Fruit fly (Drosophila melanogaster) whole organism, embryonic: ENCODE data around the gene CG43998.

Source experiments
- B-H2 ChIP-seq: fragments of 200-800 bp; sonication (Bioruptor generic); optimal IDR thresholded peaks from 2 replicates; lab custom pipeline; 2018; ENCODE audit warnings: missing biosample characterization, mild to moderate bottlenecking, missing genetic modification characterization
- CG10366 ChIP-seq: fragments of 200-800 bp; sonication (Bioruptor generic); IDR thresholded peaks from 2 replicates; pipeline ENCODE4 v1.3.6; 2022; ENCODE audit warnings: missing biosample characterization, missing genetic modification characterization
- CG11560 ChIP-seq: fragments of 200-800 bp; sonication (Bioruptor generic); IDR thresholded peaks from 3 replicates; pipeline ENCODE4 v1.3.6; 2022; ENCODE audit warnings: missing biosample characterization, missing genetic modification characterization
- CG16813 ChIP-seq: fragments of 200-800 bp; sonication (Bioruptor generic); IDR thresholded peaks from 3 replicates; pipeline ENCODE4 v1.3.6; 2022; ENCODE audit warnings: missing biosample characterization, missing genetic modification characterization; ENCODE audit not compliant: partially characterized antibody
- CG31224 ChIP-seq: fragments of 200-800 bp; sonication (Bioruptor generic); IDR thresholded peaks from 2 replicates; pipeline ENCODE4 v1.3.6; 2022; ENCODE audit warnings: missing biosample characterization, missing genetic modification characterization
- CG32772 ChIP-seq: fragments of 200-800 bp; sonication (Bioruptor generic); IDR thresholded peaks from 2 replicates; pipeline ENCODE4 v1.3.6; 2022; ENCODE audit warnings: missing biosample characterization, missing genetic modification characterization
- CG42726 ChIP-seq: fragments of 200-800 bp; sonication (Bioruptor generic); IDR thresholded peaks from 2 replicates; pipeline ENCODE4 v1.3.6; 2022; ENCODE audit warnings: missing biosample characterization, missing genetic modification characterization; ENCODE audit not compliant: partially characterized antibody
- CG4707 ChIP-seq: fragments of 200-800 bp; sonication (Bioruptor generic); optimal IDR thresholded peaks from 2 replicates; lab custom pipeline; 2018; ENCODE audit warnings: missing biosample characterization, mild to moderate bottlenecking, missing genetic modification characterization, moderate library complexity
- CG4854 ChIP-seq: fragments of 200-800 bp; sonication (Bioruptor generic); optimal IDR thresholded peaks from 2 replicates; lab custom pipeline; 2016; ENCODE audit warnings: missing biosample characterization, missing genetic modification characterization, inconsistent platforms
- CG6175 ChIP-seq: fragments of 200-800 bp; sonication (Bioruptor generic); IDR thresholded peaks from 3 replicates; pipeline ENCODE4 v1.3.6; 2022; ENCODE audit warnings: missing biosample characterization, missing genetic modification characterization
- CG6272 ChIP-seq: fragments of 200-800 bp; sonication (Bioruptor generic); IDR thresholded peaks from 2 replicates; pipeline ENCODE4 v1.3.6; 2022; ENCODE audit warnings: missing biosample characterization, missing genetic modification characterization
- CG6683 ChIP-seq: fragments of 200-800 bp; sonication (Bioruptor generic); optimal IDR thresholded peaks from 2 replicates; lab custom pipeline; 2017; ENCODE audit warnings: missing biosample characterization, mild to moderate bottlenecking, missing genetic modification characterization, missing genetic modification reagents
- CG7928 ChIP-seq: fragments of 200-800 bp; sonication (Bioruptor generic); optimal IDR thresholded peaks from 2 replicates; lab custom pipeline; 2017; ENCODE audit warnings: missing biosample characterization, mild to moderate bottlenecking, missing genetic modification characterization
- CG7987 ChIP-seq: fragments of 200-800 bp; sonication (Bioruptor generic); optimal IDR thresholded peaks from 2 replicates; lab custom pipeline; 2018; ENCODE audit warnings: missing biosample characterization, mild to moderate bottlenecking, missing genetic modification characterization, moderate library complexity
- CG9437 ChIP-seq: fragments of 200-800 bp; sonication (Bioruptor generic); optimal IDR thresholded peaks from 2 replicates; lab custom pipeline; 2018; ENCODE audit warnings: missing biosample characterization, mild to moderate bottlenecking, missing genetic modification characterization
- CrebB ChIP-seq: fragments of 200-800 bp; sonication (Bioruptor generic); optimal IDR thresholded peaks from 3 replicates; lab custom pipeline; 2018; ENCODE audit warnings: missing biosample characterization, mild to moderate bottlenecking, missing genetic modification characterization
- Dad ChIP-seq: fragments of 200-800 bp; sonication (Bioruptor generic); optimal IDR thresholded peaks from 3 replicates; lab custom pipeline; 2016; ENCODE audit warnings: missing biosample characterization, missing genetic modification characterization
- Dp ChIP-seq: fragments of 200-800 bp; sonication (Bioruptor generic); optimal IDR thresholded peaks from 2 replicates; lab custom pipeline; 2018; ENCODE audit warnings: missing biosample characterization, mild to moderate bottlenecking, missing genetic modification characterization, moderate library complexity
- E2f1 ChIP-seq: fragments of 200-800 bp; sonication (Bioruptor generic); IDR thresholded peaks from 2 replicates; pipeline ENCODE4 v1.3.6; 2022; ENCODE audit warnings: missing biosample characterization, missing genetic modification characterization
- Ets65A ChIP-seq: fragments of 200-800 bp; sonication (Bioruptor generic); peaks from one replicate; lab custom pipeline; 2016; ENCODE audit warnings: missing biosample characterization, missing genetic modification characterization
- Gsc ChIP-seq: fragments of 200-800 bp; sonication (Bioruptor generic); IDR thresholded peaks from 2 replicates; pipeline ENCODE4 v1.3.6; 2022; ENCODE audit warnings: missing biosample characterization, missing genetic modification characterization
- HHEX ChIP-seq: fragments of 200-800 bp; sonication (Bioruptor generic); optimal IDR thresholded peaks from 3 replicates; lab custom pipeline; 2017; ENCODE audit warnings: missing biosample characterization, mild to moderate bottlenecking, missing genetic modification characterization, missing genetic modification reagents
- Med ChIP-seq: fragments of 200-800 bp; sonication (Bioruptor generic); peaks from one replicate; lab custom pipeline; 2016; ENCODE audit warnings: missing biosample characterization, missing genetic modification characterization, mild to moderate bottlenecking, inconsistent platforms, moderate library complexity
- NFAT ChIP-seq: fragments of 200-800 bp; sonication (Bioruptor generic); IDR thresholded peaks from 2 replicates; pipeline ENCODE4 v1.3.6; 2022; ENCODE audit warnings: missing biosample characterization, missing genetic modification characterization
- PHDP ChIP-seq: fragments of 200-800 bp; sonication (Bioruptor generic); optimal IDR thresholded peaks from 3 replicates; lab custom pipeline; 2018; ENCODE audit warnings: missing biosample characterization, mild to moderate bottlenecking, missing genetic modification characterization, moderate library complexity
- Sox102F ChIP-seq: fragments of 200-800 bp; sonication (Bioruptor generic); optimal IDR thresholded peaks from 2 replicates; lab custom pipeline; 2018; ENCODE audit warnings: missing biosample characterization, mild to moderate bottlenecking, missing genetic modification characterization, moderate library complexity
- TFAM ChIP-seq: fragments of 200-800 bp; sonication (Bioruptor generic); optimal IDR thresholded peaks from 2 replicates; lab custom pipeline; 2017; ENCODE audit warnings: missing biosample characterization, missing genetic modification characterization, inconsistent platforms
- amos ChIP-seq: fragments of 200-800 bp; sonication (Bioruptor generic); IDR thresholded peaks from 2 replicates; pipeline ENCODE4 v1.3.6; 2022; ENCODE audit warnings: missing biosample characterization, missing genetic modification characterization; ENCODE audit not compliant: partially characterized antibody
- ap ChIP-seq: fragments of 200-800 bp; sonication (Bioruptor generic); IDR thresholded peaks from 2 replicates; pipeline ENCODE4 v1.3.6; 2022; ENCODE audit warnings: missing biosample characterization, missing genetic modification characterization
- ash1 ChIP-seq: fragments of 200-800 bp; sonication (Bioruptor generic); optimal IDR thresholded peaks from 2 replicates; lab custom pipeline; 2018; ENCODE audit warnings: missing biosample characterization, mild to moderate bottlenecking, missing genetic modification characterization
- bcd ChIP-seq: fragments of 200-800 bp; sonication (Bioruptor generic); optimal IDR thresholded peaks from 2 replicates; lab custom pipeline; 2017; ENCODE audit warnings: missing biosample characterization, mild to moderate bottlenecking, missing genetic modification characterization
- cato ChIP-seq: fragments of 200-800 bp; sonication (Bioruptor generic); optimal IDR thresholded peaks from 2 replicates; lab custom pipeline; 2016; ENCODE audit warnings: missing biosample characterization, missing genetic modification characterization, borderline replicate concordance
- eve ChIP-seq, 2 experiments: fragments of >200 bp; optimal IDR thresholded peaks; 2 replicates each; lab custom pipeline; 2017; ENCODE audit warnings: missing biosample characterization in 2 of 2, missing genetic modification characterization in 2 of 2
- exex ChIP-seq: fragments of 200-800 bp; sonication (Bioruptor generic); optimal IDR thresholded peaks from 4 replicates; lab custom pipeline; 2018; ENCODE audit warnings: missing biosample characterization, mild to moderate bottlenecking, missing genetic modification characterization, moderate library complexity
- fd102C ChIP-seq: fragments of 200-800 bp; sonication (Bioruptor generic); optimal IDR thresholded peaks from 2 replicates; lab custom pipeline; 2018; ENCODE audit warnings: missing biosample characterization, mild to moderate bottlenecking, missing genetic modification characterization, moderate library complexity
- ken ChIP-seq: fragments of 200-800 bp; sonication (Bioruptor generic); IDR thresholded peaks from 3 replicates; pipeline ENCODE4 v1.3.6; 2022; ENCODE audit warnings: missing biosample characterization, missing genetic modification characterization
- klu ChIP-seq: fragments of 200-800 bp; sonication (Bioruptor generic); IDR thresholded peaks from 2 replicates; pipeline ENCODE4 v1.3.6; 2022; ENCODE audit warnings: missing biosample characterization, missing genetic modification characterization
- mirr ChIP-seq: fragments of 200-800 bp; sonication (Bioruptor generic); optimal IDR thresholded peaks from 3 replicates; lab custom pipeline; 2018; ENCODE audit warnings: missing biosample characterization, mild to moderate bottlenecking, missing genetic modification characterization
- pros ChIP-seq: fragments of 200-800 bp; sonication (Bioruptor generic); optimal IDR thresholded peaks from 3 replicates; lab custom pipeline; 2019; ENCODE audit warnings: missing biosample characterization, mild to moderate bottlenecking, missing genetic modification characterization, moderate library complexity
- salm ChIP-seq: fragments of 200-800 bp; sonication (Bioruptor generic); optimal IDR thresholded peaks from 2 replicates; lab custom pipeline; 2018; ENCODE audit warnings: missing biosample characterization, mild to moderate bottlenecking, missing genetic modification characterization
- sna ChIP-seq: fragments of 200-800 bp; sonication (Bioruptor generic); IDR thresholded peaks from 2 replicates; pipeline ENCODE4 v1.3.6; 2022; ENCODE audit warnings: missing biosample characterization, missing genetic modification characterization; ENCODE audit not compliant: partially characterized antibody
- so ChIP-seq: fragments of 200-800 bp; sonication (Bioruptor generic); IDR thresholded peaks from 3 replicates; pipeline ENCODE4 v1.3.6; 2022; ENCODE audit warnings: missing biosample characterization, missing genetic modification characterization
- stc ChIP-seq: fragments of 200-800 bp; sonication (Bioruptor generic); IDR thresholded peaks from 2 replicates; pipeline ENCODE4 v1.3.6; 2022; ENCODE audit warnings: missing biosample characterization, missing genetic modification characterization
- tna ChIP-seq: fragments of 200-800 bp; sonication (Bioruptor generic); IDR thresholded peaks from 2 replicates; pipeline ENCODE4 v1.3.6; 2022; ENCODE audit warnings: missing biosample characterization, missing genetic modification characterization; ENCODE audit not compliant: partially characterized antibody
- zf30C ChIP-seq: fragments of 200-800 bp; sonication (Bioruptor generic); optimal IDR thresholded peaks from 3 replicates; lab custom pipeline; 2018; ENCODE audit warnings: missing biosample characterization, mild to moderate bottlenecking, missing genetic modification characterization
- zfh2 ChIP-seq: fragments of 200-800 bp; sonication (Bioruptor generic); optimal IDR thresholded peaks from 2 replicates; lab custom pipeline; 2016; ENCODE audit warnings: missing biosample characterization, missing genetic modification characterization

The CG43998 gene

dm6 chr3R:23938564-23939122 is 9.8 kb upstream of the CG43998 start (continued):
- TF ChIP-seq pros (peak; percentile 52), CG7928 (no peak), Dad (GFP tag; lab: Kevin White, UChicago) (no peak), exex (tag; lab: Kevin White, UChicago) (peak; percentile 88), CG7987 (GFP tag; lab: Kevin White, UChicago) (no peak), PHDP (tag; lab: Kevin White, UChicago) (no peak), mirr (GFP tag; lab: Kevin White, UChicago) (peak; percentile 42)

- TF ChIP-seq ash1 (GFP tag; lab: Kevin White, UChicago) (no peak), bcd (GFP tag; lab: Kevin White, UChicago) (peak; percentile 59), CG6175 (GFP tag; lab: Robert Waterston, UW) (no peak), zf30C (no peak), B-H2 (GFP tag; lab: Kevin White, UChicago) (no peak), Sox102F (GFP tag; lab: Kevin White, UChicago) (peak; percentile 86), CG11560 (tag; lab: Robert Waterston, UW) (0 out of 3 replicates have a peak, but pooled peaks have one; percentile 8), Ets65A (GFP tag; lab: Kevin White, UChicago) (peak; percentile 86), klu (GFP tag; lab: Robert Waterston, UW) (no peak), fd102C (GFP tag; lab: Kevin White, UChicago) (no peak), stc (peak; percentile 82), CG10366 (GFP tag; lab: Robert Waterston, UW) (peak; percentile 49), pros (no peak), cato (GFP tag; lab: Kevin White, UChicago) (peak; percentile 62), CG4854 (no peak), CrebB (no peak), ken (peak; percentile 85), eve (GFP tag; optimal IDR thresholded peaks at IDR 0.05; lab: Kevin White, UChicago) (no peak), salm (tag; lab: Kevin White, UChicago) (peak; percentile 61), CG6683 (GFP tag; lab: Kevin White, UChicago) (no peak), zfh2 (peak; percentile 17), sna (GFP tag; lab: Robert Waterston, UW) (no peak; the same call in 1 of the 2 replicates), CG4707 (peak; percentile 75), CG6272 (GFP tag; lab: Robert Waterston, UW) (0 out of 2 replicates have a peak, but pooled peaks have one; percentile 42), so (peak; percentile 74; the same call in 2 of the 3 replicates), CG9437 (peak; percentile 49), Dp (GFP tag; lab: Kevin White, UChicago) (peak; percentile 95), NFAT (GFP tag; lab: Robert Waterston, UW) (no peak), Gsc (no peak), TFAM (GFP tag; lab: Kevin White, UChicago) (no peak), tna (GFP tag; lab: Robert Waterston, UW) (no peak), CG31224 (no peak), Med (GFP tag; lab: Kevin White, UChicago) (peak; percentile 96), E2f1 (GFP tag; lab: Robert Waterston, UW) (peak; percentile 53; the same call in 1 of the 2 replicates), ap (peak; percentile 75), CG16813 (peak; percentile 38; the same call in 1 of the 3 replicates), HHEX (GFP tag; lab: Kevin White, UChicago) (peak; percentile 79), CG32772 (GFP tag; lab: Robert Waterston, UW) (peak; percentile 37; the same call in 1 of the 2 replicates), CG42726 (GFP tag; lab: Robert Waterston, UW) (no peak), amos (GFP tag; lab: Robert Waterston, UW) (no peak)
These were observed 5.1 kb upstream of the CG43998 start, which contains the start of gene CG5854 for dm6 chr3R:23933684-23934575. TSS of gene CG5854 (plus strand) at chr3R:23933912.
